Fruit fly (Drosophila melanogaster): ENCODE results near the gene santa-maria.
A peak's percentile ranks its signal among the peaks of the same experiment; 100 is the strongest.

santa-maria gene

dm6 chr2L:7495294-7495986, 44.4 kb upstream of the santa-maria start:
- TF ChIP-seq cg (GFP tag; optimal IDR thresholded peaks at IDR 0.05), result peak; percentile 51
- peak; percentile 91 for TF ChIP-seq CG4360 (GFP tag; IDR thresholded peaks at IDR 0.05)
- no peak for TF ChIP-seq CG18476 (GFP tag; optimal IDR thresholded peaks at IDR 0.05)
- TF ChIP-seq pnt (GFP tag; optimal IDR thresholded peaks at IDR 0.05), result no peak
- TF ChIP-seq CG8478 (optimal IDR thresholded peaks at IDR 0.05), result no peak
- TF ChIP-seq Dbx (GFP tag; IDR thresholded peaks at IDR 0.05), result no peak
- TF ChIP-seq yki (optimal IDR thresholded peaks at IDR 0.05), result peak; percentile 58
- TF ChIP-seq CkIIα-i1 (GFP tag; IDR thresholded peaks at IDR 0.05), result no peak
- TF ChIP-seq CG1792 (GFP tag; optimal IDR thresholded peaks at IDR 0.05), result no peak
- TF ChIP-seq chinmo (GFP tag; IDR thresholded peaks at IDR 0.05; ENCODE audit: partially characterized antibody), result 0 out of 4 replicates have a peak, but pooled peaks have one; percentile 29
- TF ChIP-seq stc (GFP tag; IDR thresholded peaks at IDR 0.05), result 0 out of 2 replicates have a peak, but pooled peaks have one; percentile 25
- TF ChIP-seq kah (GFP tag; optimal IDR thresholded peaks at IDR 0.05), result peak; percentile 38
- peak; percentile 68 for TF ChIP-seq nerfin-1 (tag; optimal IDR thresholded peaks at IDR 0.05)
- TF ChIP-seq sc (optimal IDR thresholded peaks at IDR 0.05), result no peak
- peak; percentile 19 for TF ChIP-seq sc (GFP tag; optimal IDR thresholded peaks at IDR 0.05)
- peak; percentile 65 for TF ChIP-seq Adf1 (GFP tag; IDR thresholded peaks at IDR 0.05)
- peak; percentile 46; the same call in 1 of the 2 replicates for TF ChIP-seq chm (GFP tag; IDR thresholded peaks at IDR 0.05)
- no peak for TF ChIP-seq Dip2 (GFP tag; IDR thresholded peaks at IDR 0.05)
- TF ChIP-seq CG17612 (GFP tag; IDR thresholded peaks at IDR 0.05), result no peak
- TF ChIP-seq Trl (optimal IDR thresholded peaks at IDR 0.05), result peak; percentile 72 to 79
- no peak for TF ChIP-seq Trl (GFP tag; optimal IDR thresholded peaks at IDR 0.05)
- TF ChIP-seq vvl (GFP tag; IDR thresholded peaks at IDR 0.05), result peak; percentile 46; the same call in 1 of the 2 replicates
- TF ChIP-seq zen (tag; optimal IDR thresholded peaks at IDR 0.05), result no peak
- TF ChIP-seq sens (GFP tag), result peak; percentile 2
- TF ChIP-seq nom (GFP tag; optimal IDR thresholded peaks at IDR 0.05), result peak; percentile 45
- peak; percentile 9 for TF ChIP-seq CG6254 (GFP tag; optimal IDR thresholded peaks at IDR 0.05)
- 0 out of 2 replicates have a peak, but pooled peaks have one; percentile 4 for TF ChIP-seq CG32532 (GFP tag; IDR thresholded peaks at IDR 0.05)
- no peak for TF ChIP-seq eyg (GFP tag; optimal IDR thresholded peaks at IDR 0.05)
- TF ChIP-seq Usf (GFP tag; optimal IDR thresholded peaks at IDR 0.05), result no peak
- TF ChIP-seq CG5245 (GFP tag; optimal IDR thresholded peaks at IDR 0.05), result no peak
- TF ChIP-seq tll (GFP tag; optimal IDR thresholded peaks at IDR 0.05), result peak in 1 of 2 experiments; percentile 67
- TF ChIP-seq CG12391 (tag; optimal IDR thresholded peaks at IDR 0.05), result no peak
- TF ChIP-seq Med (GFP tag), result peak; percentile 30

- TF ChIP-seq Adf1 (GFP tag; IDR thresholded peaks at IDR 0.05), result peak; percentile 32; the same call in 1 of the 2 replicates
- no peak for TF ChIP-seq CG3838 (GFP tag; optimal IDR thresholded peaks at IDR 0.05)
- no peak for TF ChIP-seq CG7928 (GFP tag; optimal IDR thresholded peaks at IDR 0.05)
- peak; percentile 10 for TF ChIP-seq CG18619 (GFP tag; optimal IDR thresholded peaks at IDR 0.05)
- no peak for TF ChIP-seq sima (GFP tag; optimal IDR thresholded peaks at IDR 0.05)
- TF ChIP-seq Rfx (GFP tag; IDR thresholded peaks at IDR 0.05), result peak; percentile 87
- TF ChIP-seq CG8944 (GFP tag; optimal IDR thresholded peaks at IDR 0.05), result peak; percentile 26
- peak in 1 of 2 experiments; percentile 16 for TF ChIP-seq Hr51 (GFP tag; optimal IDR thresholded peaks at IDR 0.05)
- no peak for TF ChIP-seq CG2116 (GFP tag; optimal IDR thresholded peaks at IDR 0.05)
- TF ChIP-seq gcm (GFP tag; optimal IDR thresholded peaks at IDR 0.05), result peak; percentile 15
- no peak for TF ChIP-seq en (GFP tag; optimal IDR thresholded peaks at IDR 0.05)
- peak; percentile 50; the same call in 1 of the 3 replicates for TF ChIP-seq Aef1 (GFP tag; IDR thresholded peaks at IDR 0.05)
- TF ChIP-seq gsb-n (tag; optimal IDR thresholded peaks at IDR 0.05), result no peak
- peak; percentile 33 for TF ChIP-seq Hand (GFP tag; optimal IDR thresholded peaks at IDR 0.05)
- TF ChIP-seq CG1603 (tag; optimal IDR thresholded peaks at IDR 0.05), result peak; percentile 27
- peak; percentile 85 for TF ChIP-seq slbo (GFP tag; IDR thresholded peaks at IDR 0.05)
- peak; percentile 54 for TF ChIP-seq CG30403 (GFP tag; optimal IDR thresholded peaks at IDR 0.05)
- TF ChIP-seq nmo (GFP tag; optimal IDR thresholded peaks at IDR 0.05), result peak; percentile 19
Observed at dm6 chr2L:7494341-7495293, 43.6 kb upstream of the santa-maria start.
